Worm (Caenorhabditis elegans) whole organism, midembryonic: ENCODE data around the gene C04F5.8.

Experiments used
- T22C8.4 ChIP-seq: fragments of 200-800 bp; sonication (Bioruptor generic); IDR thresholded peaks from 2 replicates; pipeline ENCODE4 v1.3.6; 2022; ENCODE audit warnings: missing genetic modification characterization, missing compliant biosample characterization
- cog-1 ChIP-seq: sonication (generic microtip); optimal IDR thresholded peaks from 2 replicates; lab custom pipeline; 2016; ENCODE audit warnings: missing genetic modification characterization, missing compliant biosample characterization
- flt-1 ChIP-seq: fragments of 200-800 bp; sonication (Bioruptor generic); IDR thresholded peaks from 2 replicates; pipeline ENCODE4 v1.3.6; 2022; ENCODE audit warnings: missing genetic modification characterization, missing compliant biosample characterization
- klf-2 ChIP-seq: fragments of 200-800 bp; sonication (Bioruptor generic); conservative IDR thresholded peaks from 2 replicates; pipeline ENCODE4 v1.3.6; 2022; ENCODE audit warnings: missing genetic modification reagents, missing genetic modification characterization, missing compliant biosample characterization
- med-1 ChIP-seq: sonication (generic microtip); optimal IDR thresholded peaks from 2 replicates; lab custom pipeline; 2017; ENCODE audit warnings: missing genetic modification characterization, mild to moderate bottlenecking, missing compliant biosample characterization, antibody characterized with exemption, missing genetic modification reagents; ENCODE audit not compliant: insufficient read depth
- ref-1 ChIP-seq: fragments of 200-800 bp; sonication (Bioruptor generic); conservative IDR thresholded peaks from 2 replicates; pipeline ENCODE4 v1.3.6; 2022; ENCODE audit warnings: missing genetic modification reagents, missing genetic modification characterization, missing compliant biosample characterization
- tab-1 ChIP-seq: fragments of 200-800 bp; sonication (Bioruptor generic); IDR thresholded peaks from 2 replicates; pipeline ENCODE4 v1.3.6; 2022; ENCODE audit warnings: missing genetic modification characterization, missing compliant biosample characterization
- ztf-23 ChIP-seq: fragments of 200-800 bp; sonication (Bioruptor generic); IDR thresholded peaks from 2 replicates; pipeline ENCODE4 v1.3.6; 2022; ENCODE audit warnings: missing genetic modification reagents, missing genetic modification characterization, missing compliant biosample characterization
- ztf-29 ChIP-seq: fragments of 200-800 bp; sonication (Bioruptor generic); IDR thresholded peaks from 2 replicates; pipeline ENCODE4 v1.3.6; 2022; ENCODE audit warnings: missing genetic modification reagents, missing genetic modification characterization, missing compliant biosample characterization

Gene C04F5.8

DNA sequence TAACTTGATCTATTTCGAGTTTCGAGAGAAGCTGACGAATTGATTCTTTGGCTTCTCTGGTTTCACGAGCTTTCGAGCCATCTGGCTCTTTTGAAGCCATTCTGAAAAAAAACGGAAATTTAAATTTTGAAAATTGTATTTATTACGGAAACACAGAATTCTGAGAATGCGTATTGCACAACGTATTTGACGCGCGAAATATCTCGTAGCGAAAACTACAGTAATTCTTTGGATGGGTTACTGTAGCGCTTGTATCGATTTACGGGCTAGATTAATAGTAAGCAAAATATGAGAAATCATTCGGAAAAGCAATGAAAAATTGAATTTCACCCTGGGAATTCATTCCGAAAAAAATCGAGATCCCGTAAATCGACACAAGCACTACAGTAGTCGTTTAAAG, at the start of gene C04F5.8:
Gene C04F5.8, minus strand, starts transcription at position 101 of the 400 bp plus-strand sequence.
- TF ChIP-seq cog-1 (tag; lab: Kevin White, UChicago), result no peak
- TF ChIP-seq T22C8.4 (GFP tag; lab: Robert Waterston, UW), result no peak
- TF ChIP-seq ztf-29 (GFP tag; lab: Robert Waterston, UW), result no peak
- no peak for TF ChIP-seq med-1 (GFP tag; lab: Kevin White, UChicago)
- TF ChIP-seq klf-2 (GFP tag; lab: Robert Waterston, UW), result no peak
- no peak for TF ChIP-seq ztf-23 (GFP tag; lab: Robert Waterston, UW)
- no peak for TF ChIP-seq flt-1 (GFP tag; lab: Robert Waterston, UW)
- TF ChIP-seq ref-1 (GFP tag; lab: Robert Waterston, UW), result no peak
- no peak for TF ChIP-seq tab-1 (GFP tag; lab: Robert Waterston, UW)

DNA sequence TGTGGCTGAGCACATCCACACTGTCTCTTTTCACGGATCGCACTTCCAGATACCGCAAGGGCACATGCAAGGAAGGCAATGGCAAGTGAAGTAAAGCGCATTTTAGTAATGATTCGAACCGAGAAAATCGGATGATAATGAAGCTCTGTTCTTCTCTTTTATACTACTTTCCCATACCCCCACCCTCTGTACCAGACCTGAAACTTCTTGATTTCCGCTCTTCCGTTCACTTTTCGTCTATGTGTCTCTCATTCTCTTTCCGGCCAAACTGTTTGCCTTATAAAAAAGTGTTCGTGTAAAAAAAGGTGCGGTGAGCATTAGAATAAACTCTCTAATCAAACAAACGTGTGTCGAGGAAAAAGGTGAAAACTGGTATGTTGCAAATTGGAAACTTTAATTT, 48.2 kb upstream of the C04F5.8 start, which contains the start of gene abu-6:
Gene abu-6, minus strand, starts transcription at position 101 of the 400 bp plus-strand sequence.
- TF ChIP-seq med-1 (GFP tag; lab: Kevin White, UChicago), result no peak
- no peak for TF ChIP-seq ztf-29 (GFP tag; lab: Robert Waterston, UW)
- no peak for TF ChIP-seq cog-1 (tag; lab: Kevin White, UChicago)
- no peak for TF ChIP-seq flt-1 (GFP tag; lab: Robert Waterston, UW)
- no peak for TF ChIP-seq ztf-23 (GFP tag; lab: Robert Waterston, UW)
- TF ChIP-seq tab-1 (GFP tag; lab: Robert Waterston, UW), result no peak
- TF ChIP-seq klf-2 (GFP tag; lab: Robert Waterston, UW), result no peak

DNA sequence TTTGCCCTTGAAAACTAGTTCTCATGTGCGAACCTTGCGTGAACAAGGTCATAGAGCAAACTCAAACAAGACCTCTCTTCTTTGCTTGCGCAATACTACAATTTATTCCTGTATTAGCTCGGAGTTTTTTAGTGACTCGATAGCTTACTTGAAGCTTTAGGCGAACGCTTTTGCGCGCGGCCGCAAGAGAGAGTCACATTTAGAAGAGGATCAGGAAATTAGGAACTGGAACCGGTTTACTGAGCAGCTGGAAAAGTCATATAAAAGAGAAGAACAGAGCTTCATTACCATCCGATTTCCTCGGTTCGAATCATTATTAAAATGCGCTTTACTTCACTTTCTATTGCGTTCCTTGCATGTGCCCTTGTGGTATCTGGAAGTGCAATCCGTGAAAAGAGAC, 44.7 kb upstream of the C04F5.8 start, which contains the start of gene abu-15:
Gene abu-15, plus strand, starts transcription at position 301 of the 400 bp plus-strand sequence.
- TF ChIP-seq ztf-29 (GFP tag; lab: Robert Waterston, UW) (no peak), ztf-23 (GFP tag; lab: Robert Waterston, UW) (no peak)

DNA sequence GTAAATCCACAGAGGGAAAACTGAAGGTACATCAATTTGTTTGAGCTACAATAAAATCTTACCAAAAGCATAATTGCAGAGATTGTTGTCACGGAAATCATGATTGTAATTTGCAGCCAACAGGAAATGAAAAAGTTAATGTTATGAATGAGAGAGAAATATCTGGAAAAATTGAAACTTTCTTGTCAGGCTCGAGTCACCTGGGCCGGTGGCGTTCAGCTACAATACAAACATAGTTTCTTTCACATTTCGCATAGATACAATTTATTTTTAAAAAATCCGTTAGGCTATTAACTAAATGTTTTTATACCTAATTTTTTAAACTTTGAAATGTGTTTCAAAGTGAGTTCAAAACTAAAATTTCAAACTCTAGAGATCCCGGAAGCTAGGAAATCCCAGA, 44.1 kb upstream of the C04F5.8 start, which contains the start of gene srx-39:
Gene srx-39, minus strand, starts transcription at position 101 of the 400 bp plus-strand sequence.
- no peak for TF ChIP-seq cog-1 (tag; lab: Kevin White, UChicago)
- no peak for TF ChIP-seq klf-2 (GFP tag; lab: Robert Waterston, UW)
- no peak for TF ChIP-seq ztf-23 (GFP tag; lab: Robert Waterston, UW)
- TF ChIP-seq ztf-29 (GFP tag; lab: Robert Waterston, UW), result no peak
- TF ChIP-seq tab-1 (GFP tag; lab: Robert Waterston, UW), result no peak
- no peak for TF ChIP-seq ref-1 (GFP tag; lab: Robert Waterston, UW)
- no peak for TF ChIP-seq med-1 (GFP tag; lab: Kevin White, UChicago)
- TF ChIP-seq flt-1 (GFP tag; lab: Robert Waterston, UW), result no peak
- TF ChIP-seq T22C8.4 (GFP tag; lab: Robert Waterston, UW), result no peak

DNA sequence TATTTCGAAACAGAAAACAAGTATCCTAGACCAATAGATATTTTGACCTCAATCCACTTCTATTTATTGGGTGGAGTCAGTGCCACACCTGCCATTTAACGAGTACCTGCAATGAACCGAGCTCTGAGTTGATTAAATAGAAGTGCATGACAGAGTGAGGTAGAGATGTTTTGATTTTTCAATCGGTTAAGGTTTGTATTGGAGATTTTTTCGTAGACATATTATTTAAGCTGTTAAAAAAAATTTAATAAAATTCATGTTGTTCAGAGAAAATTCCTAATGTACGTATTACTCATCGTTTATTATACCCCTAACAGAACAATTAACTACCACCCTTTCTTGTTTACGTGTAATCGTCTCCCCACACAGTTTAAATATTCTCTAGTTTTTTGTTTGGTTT, 42.0 kb upstream of the C04F5.8 start, which contains the start of gene srx-38:
Gene srx-38, minus strand, starts transcription at position 101 of the 400 bp plus-strand sequence.
- TF ChIP-seq ref-1 (GFP tag; lab: Robert Waterston, UW), result no peak
- no peak for TF ChIP-seq flt-1 (GFP tag; lab: Robert Waterston, UW)
- no peak for TF ChIP-seq T22C8.4 (GFP tag; lab: Robert Waterston, UW)
- TF ChIP-seq klf-2 (GFP tag; lab: Robert Waterston, UW), result no peak
- no peak for TF ChIP-seq ztf-29 (GFP tag; lab: Robert Waterston, UW)
- TF ChIP-seq cog-1 (tag; lab: Kevin White, UChicago), result no peak
- no peak for TF ChIP-seq med-1 (GFP tag; lab: Kevin White, UChicago)
- TF ChIP-seq tab-1 (GFP tag; lab: Robert Waterston, UW), result no peak
- TF ChIP-seq ztf-23 (GFP tag; lab: Robert Waterston, UW), result no peak

DNA sequence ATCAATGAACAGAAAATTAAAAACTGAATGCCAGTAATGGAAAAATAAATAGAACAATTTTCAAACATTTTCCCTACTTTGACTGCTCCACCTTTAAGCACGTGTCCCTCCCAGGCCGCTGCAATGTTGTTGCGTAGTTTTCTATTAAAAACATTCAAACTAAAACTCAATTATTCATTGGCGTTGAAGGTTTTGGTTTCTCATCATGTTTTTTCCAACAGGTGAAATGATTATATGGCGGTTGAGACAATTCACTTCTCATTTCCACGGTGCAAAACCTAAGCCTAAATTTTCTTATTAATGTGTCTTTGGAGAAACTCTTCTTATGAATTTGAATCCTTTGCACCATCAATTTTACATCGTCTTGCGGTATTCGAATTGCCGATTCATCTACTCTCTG, 37.3 kb upstream of the C04F5.8 start, which contains the start of gene srh-130:
Gene srh-130, plus strand, starts transcription at position 301 of the 400 bp plus-strand sequence.
- TF ChIP-seq med-1 (GFP tag; lab: Kevin White, UChicago) (no peak), flt-1 (GFP tag; lab: Robert Waterston, UW) (no peak), ztf-29 (GFP tag; lab: Robert Waterston, UW) (no peak), ztf-23 (GFP tag; lab: Robert Waterston, UW) (no peak), cog-1 (tag; lab: Kevin White, UChicago) (no peak), tab-1 (GFP tag; lab: Robert Waterston, UW) (no peak)

DNA sequence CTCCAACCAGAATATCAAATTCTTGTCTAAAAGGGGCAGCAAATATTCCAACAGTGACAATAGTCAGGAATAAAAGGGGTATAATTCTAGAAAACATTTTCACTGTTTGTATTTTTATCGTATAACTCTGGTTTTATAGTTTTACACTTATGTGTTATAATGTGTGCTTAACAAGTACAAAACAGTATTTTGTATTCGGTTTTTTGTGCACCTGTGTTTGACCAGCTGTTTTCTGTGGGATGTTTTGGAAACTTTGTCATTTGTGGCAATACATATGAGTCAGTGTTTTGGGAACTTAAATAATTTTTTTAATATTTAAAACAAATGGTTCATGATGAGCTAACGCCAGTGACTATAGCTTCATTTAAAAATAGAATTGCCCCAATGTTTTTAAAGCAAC, 32.8 kb upstream of the C04F5.8 start, which contains the start of gene F14F9.6:
Gene F14F9.6, minus strand, starts transcription at position 101 of the 400 bp plus-strand sequence.
- no peak for TF ChIP-seq flt-1 (GFP tag; lab: Robert Waterston, UW)
- TF ChIP-seq ref-1 (GFP tag; lab: Robert Waterston, UW), result no peak
- no peak for TF ChIP-seq ztf-23 (GFP tag; lab: Robert Waterston, UW)
- no peak for TF ChIP-seq ztf-29 (GFP tag; lab: Robert Waterston, UW)
- no peak for TF ChIP-seq tab-1 (GFP tag; lab: Robert Waterston, UW)
- TF ChIP-seq cog-1 (tag; lab: Kevin White, UChicago), result no peak

DNA sequence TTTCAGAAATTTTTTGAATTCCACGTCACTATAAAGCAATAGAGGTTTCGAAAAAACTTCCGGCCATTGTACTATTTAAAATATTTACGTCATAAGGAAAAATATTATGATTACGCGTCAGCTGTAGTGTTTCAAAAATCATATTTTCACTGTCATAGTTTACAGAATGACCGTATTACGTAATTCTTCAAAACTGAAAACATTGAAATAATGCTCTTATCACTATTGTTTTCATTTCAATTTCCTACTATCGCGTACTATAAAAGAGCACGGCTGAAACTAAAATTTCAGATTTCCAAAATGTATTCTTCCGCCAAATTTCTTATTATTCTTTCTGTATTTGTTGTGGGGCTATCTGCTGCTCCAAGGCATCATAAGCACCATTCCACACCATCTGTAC, 31.0 kb upstream of the C04F5.8 start, which contains the start of gene F14F9.2:
Gene F14F9.2, plus strand, starts transcription at position 301 of the 400 bp plus-strand sequence.
- TF ChIP-seq klf-2 (GFP tag; lab: Robert Waterston, UW) (no peak), flt-1 (GFP tag; lab: Robert Waterston, UW) (no peak), ztf-29 (GFP tag; lab: Robert Waterston, UW) (no peak), med-1 (GFP tag; lab: Kevin White, UChicago) (no peak)

DNA sequence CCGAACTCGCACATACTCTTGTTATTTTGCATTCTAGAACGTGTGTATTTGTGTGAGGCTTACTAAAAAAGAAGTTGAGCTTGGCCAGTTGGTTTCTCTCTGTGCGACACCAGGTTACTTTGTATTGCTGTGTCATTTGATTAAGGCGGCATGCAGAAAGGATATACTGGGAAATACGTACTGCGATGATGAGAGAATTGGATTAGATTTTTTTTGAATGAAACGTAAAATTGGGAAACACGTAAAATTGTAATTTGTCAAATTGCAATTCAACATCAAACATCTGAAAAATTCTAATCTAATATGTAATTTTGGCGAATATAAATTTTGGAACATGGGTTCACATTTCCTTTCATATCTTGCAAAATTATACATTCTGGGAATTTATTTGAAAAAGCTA, 30.2 kb upstream of the C04F5.8 start, which contains the start of gene srh-129:
Gene srh-129, minus strand, starts transcription at position 101 of the 400 bp plus-strand sequence.
- no peak for TF ChIP-seq flt-1 (GFP tag; lab: Robert Waterston, UW)
- TF ChIP-seq cog-1 (tag; lab: Kevin White, UChicago), result no peak
- no peak for TF ChIP-seq tab-1 (GFP tag; lab: Robert Waterston, UW)
- TF ChIP-seq ztf-29 (GFP tag; lab: Robert Waterston, UW), result no peak
- TF ChIP-seq ztf-23 (GFP tag; lab: Robert Waterston, UW), result no peak
- no peak for TF ChIP-seq ref-1 (GFP tag; lab: Robert Waterston, UW)
